Fruit fly (Drosophila melanogaster) whole organism: ENCODE measurements around the gene ND-ASHI.

Source experiments
- CG8478 ChIP-seq: fragments of >200 bp; optimal IDR thresholded peaks from 2 replicates; lab custom pipeline; 2018; ENCODE audit warnings: inconsistent platforms
- Dll ChIP-seq: fragments of >200 bp; optimal IDR thresholded peaks from 2 replicates; lab custom pipeline; 2017
- EcR ChIP-seq, 2 experiments: fragments of >200 bp; optimal IDR thresholded peaks; 2 replicates each; lab custom pipeline; 2017; ENCODE audit warnings: missing biosample characterization in 2 of 2, missing genetic modification characterization in 2 of 2, missing genetic modification reagents in 2 of 2
- pan ChIP-seq: fragments of >200 bp; optimal IDR thresholded peaks from 2 replicates; lab custom pipeline; 2017
- psq ChIP-seq: fragments of >200 bp; optimal IDR thresholded peaks from 2 replicates; lab custom pipeline; 2017
- usp ChIP-seq: fragments of >200 bp; optimal IDR thresholded peaks from 2 replicates; lab custom pipeline; 2017; ENCODE audit warnings: missing biosample characterization, missing genetic modification characterization, mixed read lengths

DNA sequence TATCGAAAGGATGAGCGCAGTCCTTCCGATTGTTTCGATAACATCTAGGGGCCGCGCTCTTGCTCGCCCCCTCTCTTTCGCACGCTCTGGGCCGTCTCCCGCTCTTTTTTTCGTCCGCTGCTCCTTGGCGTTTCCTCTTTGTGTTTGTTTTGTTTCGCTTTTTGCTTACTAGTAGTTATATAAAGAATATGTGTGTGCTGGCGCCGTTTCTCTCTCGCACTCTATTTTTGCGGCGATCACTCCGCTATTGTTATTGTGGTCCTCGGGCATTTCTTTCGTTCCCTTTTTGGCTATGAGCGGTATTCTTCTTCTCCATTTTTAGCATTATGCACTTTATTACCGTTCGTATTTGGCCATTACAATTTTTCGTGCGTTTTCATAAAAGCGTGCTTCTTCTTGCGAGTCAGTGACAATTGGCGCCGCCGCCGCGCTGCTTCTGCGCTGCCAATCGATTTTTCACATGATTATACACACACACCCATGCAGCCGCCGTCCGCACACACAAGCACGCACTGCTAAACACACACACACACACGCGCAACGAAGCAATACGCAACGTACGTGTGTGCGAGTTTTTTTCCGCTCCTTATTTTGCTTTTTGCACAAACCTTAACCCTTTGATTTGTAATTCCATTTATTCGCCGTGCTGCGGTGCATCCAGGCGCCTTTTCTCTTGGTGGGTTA is 15.3 kb upstream of the ND-ASHI start:
- TF ChIP-seq Dll (lab: Kevin White, UChicago) (peak; percentile 75), pan (no peak), psq (lab: Kevin White, UChicago) (no peak), usp (GFP tag; lab: Kevin White, UChicago) (no peak), CG8478 (lab: Kevin White, UChicago) (peak; percentile 41), EcR (GFP tag; optimal IDR thresholded peaks at IDR 0.05; lab: Kevin White, UChicago) (no peak)
